Fruit fly (Drosophila melanogaster) whole organism, embryonic: Measurements from ENCODE around the gene CG31793.

Source experiments
- Bteb2 ChIP-seq: fragments of 200-800 bp; sonication (Bioruptor generic); optimal IDR thresholded peaks from 2 replicates; lab custom pipeline; 2016; ENCODE audit warnings: missing biosample characterization, missing genetic modification characterization
- CG10959 ChIP-seq: fragments of 200-800 bp; sonication (Bioruptor generic); IDR thresholded peaks from 2 replicates; pipeline ENCODE4 v1.3.6; 2022; ENCODE audit warnings: missing biosample characterization, missing genetic modification characterization
- CG11696 ChIP-seq: fragments of 200-800 bp; sonication (Bioruptor generic); IDR thresholded peaks from 2 replicates; pipeline ENCODE4 v1.3.6; 2022; ENCODE audit warnings: missing biosample characterization, missing genetic modification characterization
- CG11723 ChIP-seq: fragments of 200-800 bp; sonication (Bioruptor generic); optimal IDR thresholded peaks from 2 replicates; lab custom pipeline; 2017; ENCODE audit warnings: missing biosample characterization, mild to moderate bottlenecking, missing genetic modification characterization
- CG12659 ChIP-seq: fragments of 200-800 bp; sonication (Bioruptor generic); optimal IDR thresholded peaks from 3 replicates; lab custom pipeline; 2017; ENCODE audit warnings: mild to moderate bottlenecking, missing biosample characterization, missing genetic modification reagents, missing genetic modification characterization
- CG15696 ChIP-seq: fragments of 200-800 bp; sonication (Bioruptor generic); optimal IDR thresholded peaks from 2 replicates; lab custom pipeline; 2019; ENCODE audit warnings: missing biosample characterization, mild to moderate bottlenecking, missing genetic modification characterization, moderate library complexity
- CG18764 ChIP-seq: fragments of 200-800 bp; sonication (Bioruptor generic); optimal IDR thresholded peaks from 3 replicates; lab custom pipeline; 2016; ENCODE audit warnings: missing biosample characterization, missing genetic modification characterization
- CG32532 ChIP-seq: fragments of 200-800 bp; sonication (Bioruptor generic); IDR thresholded peaks from 2 replicates; pipeline ENCODE4 v1.3.6; 2022; ENCODE audit warnings: missing biosample characterization, missing genetic modification characterization
- CG33557 ChIP-seq: fragments of 200-800 bp; sonication (Bioruptor generic); optimal IDR thresholded peaks from 2 replicates; lab custom pipeline; 2019; ENCODE audit warnings: missing biosample characterization, mild to moderate bottlenecking, missing genetic modification characterization, moderate library complexity
- CG34224 ChIP-seq: fragments of 200-800 bp; sonication (Bioruptor generic); IDR thresholded peaks from 3 replicates; pipeline ENCODE4 v1.3.6; 2022; ENCODE audit warnings: missing biosample characterization, missing genetic modification characterization; ENCODE audit not compliant: partially characterized antibody
- CG42726 ChIP-seq: fragments of 200-800 bp; sonication (Bioruptor generic); IDR thresholded peaks from 2 replicates; pipeline ENCODE4 v1.3.6; 2022; ENCODE audit warnings: missing biosample characterization, missing genetic modification characterization; ENCODE audit not compliant: partially characterized antibody
- CG4424 ChIP-seq: fragments of 200-800 bp; sonication (Bioruptor generic); optimal IDR thresholded peaks from 3 replicates; lab custom pipeline; 2016; ENCODE audit warnings: missing biosample characterization, missing genetic modification characterization
- CG4730 ChIP-seq: fragments of 200-800 bp; sonication (Bioruptor generic); IDR thresholded peaks from 2 replicates; pipeline ENCODE4 v1.3.6; 2022; ENCODE audit warnings: missing biosample characterization, missing genetic modification characterization
- CG6765 ChIP-seq: fragments of 200-800 bp; sonication (Bioruptor generic); optimal IDR thresholded peaks from 3 replicates; lab custom pipeline; 2017; ENCODE audit warnings: missing biosample characterization, mild to moderate bottlenecking, missing genetic modification characterization
- CG7786 ChIP-seq: fragments of 200-800 bp; sonication (Bioruptor generic); optimal IDR thresholded peaks from 2 replicates; lab custom pipeline; 2016; ENCODE audit warnings: missing biosample characterization, missing genetic modification characterization
- CG8089 ChIP-seq: fragments of 200-800 bp; sonication (Bioruptor generic); optimal IDR thresholded peaks from 3 replicates; lab custom pipeline; 2016; ENCODE audit warnings: missing biosample characterization, missing genetic modification characterization
- CG8281 ChIP-seq: fragments of 200-800 bp; sonication (Bioruptor generic); optimal IDR thresholded peaks from 2 replicates; lab custom pipeline; 2018; ENCODE audit warnings: missing biosample characterization, mild to moderate bottlenecking, missing genetic modification characterization, moderate library complexity
- CG9932 ChIP-seq: fragments of 200-800 bp; sonication (Bioruptor generic); IDR thresholded peaks from 2 replicates; pipeline ENCODE4 v1.3.6; 2022; ENCODE audit warnings: missing biosample characterization, missing genetic modification characterization
- CHES-1-like ChIP-seq: fragments of 200-800 bp; sonication (Bioruptor generic); optimal IDR thresholded peaks from 2 replicates; lab custom pipeline; 2016; ENCODE audit warnings: missing biosample characterization, missing genetic modification characterization
- Drgx ChIP-seq: fragments of 200-800 bp; sonication (Bioruptor generic); IDR thresholded peaks from 2 replicates; pipeline ENCODE4 v1.3.6; 2022; ENCODE audit warnings: missing biosample characterization, missing genetic modification characterization
- Fer1 ChIP-seq: fragments of 200-800 bp; sonication (Bioruptor generic); optimal IDR thresholded peaks from 2 replicates; lab custom pipeline; 2017; ENCODE audit warnings: missing biosample characterization, mild to moderate bottlenecking, missing genetic modification characterization
- GATAe ChIP-seq: fragments of 200-800 bp; sonication (Bioruptor generic); conservative IDR thresholded peaks from 2 replicates; pipeline ENCODE4 v1.3.6; 2022; ENCODE audit warnings: missing biosample characterization, missing genetic modification characterization
- H15 ChIP-seq: fragments of 200-800 bp; sonication (Bioruptor generic); IDR thresholded peaks from 3 replicates; pipeline ENCODE4 v1.3.6; 2022; ENCODE audit warnings: missing biosample characterization, missing genetic modification characterization
- HLH54F ChIP-seq: fragments of 200-800 bp; sonication (Bioruptor generic); optimal IDR thresholded peaks from 3 replicates; lab custom pipeline; 2016; ENCODE audit warnings: missing biosample characterization, missing genetic modification characterization
- HLHmδ ChIP-seq: fragments of 200-800 bp; sonication (Bioruptor generic); optimal IDR thresholded peaks from 2 replicates; lab custom pipeline; 2018; ENCODE audit warnings: missing biosample characterization, mild to moderate bottlenecking, missing genetic modification characterization, moderate library complexity
- HmgZ ChIP-seq: fragments of 200-800 bp; sonication (Bioruptor generic); optimal IDR thresholded peaks from 2 replicates; lab custom pipeline; 2018; ENCODE audit warnings: missing biosample characterization, mild to moderate bottlenecking, missing genetic modification characterization
- Oaz ChIP-seq: fragments of 200-800 bp; sonication (Bioruptor generic); IDR thresholded peaks from 2 replicates; pipeline ENCODE4 v1.3.6; 2022; ENCODE audit warnings: missing biosample characterization, missing genetic modification characterization
- PHDP ChIP-seq: fragments of 200-800 bp; sonication (Bioruptor generic); optimal IDR thresholded peaks from 3 replicates; lab custom pipeline; 2018; ENCODE audit warnings: missing biosample characterization, mild to moderate bottlenecking, missing genetic modification characterization, moderate library complexity
- Pdp1 ChIP-seq, 2 experiments: fragments of 200-800 bp; sonication (Bioruptor generic); optimal IDR thresholded peaks; 3 replicates each; lab custom pipeline; 2016; ENCODE audit warnings: missing biosample characterization in 2 of 2, missing genetic modification characterization in 2 of 2, mild to moderate bottlenecking in 1 of 2, moderate library complexity in 1 of 2
- Sox100B ChIP-seq: fragments of 200-800 bp; sonication (Bioruptor generic); optimal IDR thresholded peaks from 3 replicates; lab custom pipeline; 2018; ENCODE audit warnings: missing biosample characterization, mild to moderate bottlenecking, missing genetic modification characterization
- aop ChIP-seq: fragments of 200-800 bp; sonication (Bioruptor generic); IDR thresholded peaks from 2 replicates; pipeline ENCODE4 v1.3.6; 2022; ENCODE audit warnings: missing biosample characterization, missing genetic modification characterization
- dimm ChIP-seq: fragments of 200-800 bp; sonication (Bioruptor generic); IDR thresholded peaks from 2 replicates; pipeline ENCODE4 v1.3.6; 2022; ENCODE audit warnings: missing biosample characterization, missing genetic modification characterization
- dm ChIP-seq: fragments of 200-800 bp; sonication (Bioruptor generic); optimal IDR thresholded peaks from 3 replicates; lab custom pipeline; 2016; ENCODE audit warnings: missing biosample characterization, missing genetic modification characterization
- en ChIP-seq: fragments of 200-800 bp; sonication (Bioruptor generic); optimal IDR thresholded peaks from 2 replicates; lab custom pipeline; 2016; ENCODE audit warnings: missing biosample characterization, missing genetic modification characterization
- ham ChIP-seq: fragments of 200-800 bp; sonication (Bioruptor generic); IDR thresholded peaks from 2 replicates; pipeline ENCODE4 v1.3.6; 2022; ENCODE audit warnings: missing biosample characterization, missing genetic modification characterization
- inv ChIP-seq: fragments of 200-800 bp; sonication (Bioruptor generic); IDR thresholded peaks from 2 replicates; pipeline ENCODE4 v1.3.6; 2022; ENCODE audit warnings: missing biosample characterization, missing genetic modification characterization; ENCODE audit not compliant: partially characterized antibody
- kay ChIP-seq: fragments of 200-800 bp; sonication (Bioruptor generic); optimal IDR thresholded peaks from 2 replicates; lab custom pipeline; 2016; ENCODE audit warnings: missing biosample characterization, missing genetic modification characterization
- maf-S ChIP-seq: fragments of 200-800 bp; sonication (Bioruptor generic); optimal IDR thresholded peaks from 2 replicates; lab custom pipeline; 2016; ENCODE audit warnings: missing biosample characterization, missing genetic modification characterization
- mld ChIP-seq: fragments of 200-800 bp; sonication (Bioruptor generic); IDR thresholded peaks from 3 replicates; pipeline ENCODE4 v1.3.6; 2022; ENCODE audit warnings: missing biosample characterization, missing genetic modification characterization; ENCODE audit not compliant: partially characterized antibody
- otp ChIP-seq: fragments of 200-800 bp; sonication (Bioruptor generic); IDR thresholded peaks from 3 replicates; pipeline ENCODE4, ENCODE4 v1.3.6; 2022; ENCODE audit warnings: missing biosample characterization, missing genetic modification characterization
- pnt ChIP-seq: fragments of 200-800 bp; sonication (Bioruptor generic); optimal IDR thresholded peaks from 3 replicates; lab custom pipeline; 2016; ENCODE audit warnings: missing biosample characterization, missing genetic modification characterization
- repo ChIP-seq: fragments of 200-800 bp; sonication (Bioruptor generic); optimal IDR thresholded peaks from 2 replicates; lab custom pipeline; 2016; ENCODE audit warnings: missing biosample characterization, missing genetic modification characterization
- rib ChIP-seq: fragments of 200-800 bp; sonication (Bioruptor generic); IDR thresholded peaks from 2 replicates; pipeline ENCODE4 v1.3.6; 2022; ENCODE audit warnings: missing biosample characterization, missing genetic modification characterization
- salm ChIP-seq: fragments of 200-800 bp; sonication (Bioruptor generic); optimal IDR thresholded peaks from 2 replicates; lab custom pipeline; 2018; ENCODE audit warnings: missing biosample characterization, mild to moderate bottlenecking, missing genetic modification characterization
- sc ChIP-seq, 3 experiments: fragments of >200 bp in 2 of 3; fragments of 200-800 bp in 1 of 3; sonication (Bioruptor generic) in 1 of 3; optimal IDR thresholded peaks; 2 replicates in 2 of 3; 3 replicates in 1 of 3; lab custom pipeline; 2017; ENCODE audit warnings: mild to moderate bottlenecking in 1 of 3, missing biosample characterization in 1 of 3, missing genetic modification characterization in 1 of 3, missing genetic modification reagents in 1 of 3
- tgo ChIP-seq: fragments of 200-800 bp; sonication (Bioruptor generic); IDR thresholded peaks from 3 replicates; pipeline ENCODE4 v1.3.6; 2022; ENCODE audit warnings: missing biosample characterization, missing genetic modification characterization
- tx ChIP-seq: fragments of 200-800 bp; sonication (Bioruptor generic); optimal IDR thresholded peaks from 2 replicates; lab custom pipeline; 2016; ENCODE audit warnings: missing biosample characterization, missing genetic modification characterization
- unc-4 ChIP-seq: fragments of 200-800 bp; sonication (Bioruptor generic); IDR thresholded peaks from 2 replicates; pipeline ENCODE4 v1.3.6; 2022; ENCODE audit warnings: missing biosample characterization, missing genetic modification characterization; ENCODE audit not compliant: partially characterized antibody
- zfh1 ChIP-seq: fragments of 200-800 bp; sonication (Bioruptor generic); IDR thresholded peaks from 3 replicates; pipeline ENCODE4 v1.3.6; 2022; ENCODE audit warnings: missing biosample characterization, missing genetic modification characterization

Gene CG31793

DNA sequence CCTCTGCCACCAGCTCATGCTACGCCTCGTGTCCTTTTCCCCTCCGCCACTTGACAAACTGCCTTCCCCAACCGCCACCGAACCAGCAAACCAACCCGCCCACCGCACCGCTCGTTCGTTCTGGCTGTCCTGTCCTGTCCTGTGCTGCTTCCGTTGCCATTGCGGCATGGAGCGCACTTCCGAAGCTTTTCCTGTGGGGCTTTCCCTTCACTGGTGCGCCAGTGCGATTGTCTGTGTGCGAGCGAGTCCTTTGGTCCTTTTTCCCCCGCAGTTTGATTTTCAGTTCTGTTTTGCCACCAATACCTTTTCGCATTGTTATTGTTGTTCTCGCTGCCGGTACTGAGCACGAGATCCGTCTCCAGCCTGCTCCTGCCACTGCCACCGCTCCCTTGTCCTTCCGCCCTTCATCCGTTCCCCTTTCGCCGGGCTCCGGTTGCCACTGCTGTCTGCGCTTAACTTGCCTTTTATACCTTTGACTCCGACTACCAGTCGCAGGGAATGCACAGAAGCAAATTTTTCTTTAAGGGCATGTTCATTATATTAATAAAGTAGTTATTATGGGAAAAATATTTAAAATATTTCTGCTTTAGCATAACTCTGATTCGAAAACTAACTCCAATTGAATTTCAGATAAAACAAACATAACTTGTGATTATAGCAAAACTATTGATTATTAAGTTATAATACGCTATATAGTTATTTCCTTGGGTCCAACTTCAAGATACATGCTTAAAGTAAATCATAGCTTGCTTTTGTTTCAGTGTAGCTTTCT, 21.0 kb downstream of the CG31793 start (continued):
- TF ChIP-seq inv (no peak), mld (GFP tag; lab: Robert Waterston, UW) (no peak), CG12659 (GFP tag; lab: Kevin White, UChicago) (peak; percentile 78), kay (GFP tag; lab: Kevin White, UChicago) (peak; percentile 23), CG4730 (GFP tag; lab: Robert Waterston, UW) (no peak), sc (optimal IDR thresholded peaks at IDR 0.05; lab: Kevin White, UChicago) (no peak), sc (GFP tag; optimal IDR thresholded peaks at IDR 0.05; lab: Kevin White, UChicago) (peak; percentile 21), Pdp1 (GFP tag; optimal IDR thresholded peaks at IDR 0.05; lab: Kevin White, UChicago) (peak in 1 of 2 experiments; percentile 35), CG4424 (peak; percentile 43), dimm (GFP tag; lab: Robert Waterston, UW) (no peak), CHES-1-like (GFP tag; lab: Kevin White, UChicago) (no peak), dm (GFP tag; lab: Kevin White, UChicago) (no peak), salm (no peak), aop (no peak), rib (GFP tag; lab: Robert Waterston, UW) (no peak), ham (GFP tag; lab: Robert Waterston, UW) (no peak), unc-4 (GFP tag; lab: Robert Waterston, UW) (0 out of 2 replicates have a peak, but pooled peaks have one; percentile 29), CG7786 (GFP tag; lab: Kevin White, UChicago) (no peak), CG32532 (GFP tag; lab: Robert Waterston, UW) (peak; percentile 31; the same call in 1 of the 2 replicates), CG11696 (GFP tag; lab: Robert Waterston, UW) (no peak), CG15696 (peak; percentile 9), otp (GFP tag; lab: Robert Waterston, UW) (no peak), CG10959 (GFP tag; lab: Robert Waterston, UW) (no peak), HmgZ (tag; lab: Kevin White, UChicago) (peak; percentile 65), Drgx (GFP tag; lab: Robert Waterston, UW) (no peak), tgo (GFP tag; lab: Robert Waterston, UW) (peak; percentile 48; the same call in 2 of the 3 replicates), CG42726 (GFP tag; lab: Robert Waterston, UW) (no peak), pnt (GFP tag; lab: Kevin White, UChicago) (no peak), Sox100B (GFP tag; lab: Kevin White, UChicago) (peak; percentile 78), maf-S (GFP tag; lab: Kevin White, UChicago) (no peak), tx (no peak), CG8281 (tag; lab: Kevin White, UChicago) (peak; percentile 19), Fer1 (GFP tag; lab: Kevin White, UChicago) (peak; percentile 89), GATAe (GFP tag; lab: Robert Waterston, UW) (no peak), CG34224 (GFP tag; lab: Robert Waterston, UW) (no peak), CG11723 (GFP tag; lab: Kevin White, UChicago) (peak; percentile 41), CG6765 (GFP tag; lab: Kevin White, UChicago) (peak; percentile 70), H15 (GFP tag; lab: Robert Waterston, UW) (no peak), Oaz (no peak), HLH54F (GFP tag; lab: Kevin White, UChicago) (no peak), repo (GFP tag; lab: Kevin White, UChicago) (no peak), zfh1 (GFP tag; lab: Robert Waterston, UW) (0 out of 3 replicates have a peak, but pooled peaks have one; percentile 32), HLHmδ (GFP tag; lab: Kevin White, UChicago) (no peak), CG18764 (GFP tag; lab: Kevin White, UChicago) (peak; percentile 12), PHDP (peak; percentile 79), CG8089 (GFP tag; lab: Kevin White, UChicago) (no peak), en (GFP tag; lab: Kevin White, UChicago) (no peak), CG9932 (GFP tag; lab: Robert Waterston, UW) (no peak), CG33557 (GFP tag; lab: Kevin White, UChicago) (no peak), Bteb2 (GFP tag; lab: Kevin White, UChicago) (peak; percentile 40)
